Worm (Caenorhabditis elegans): Measurements from ENCODE around the gene pud-1.2.

DNA sequence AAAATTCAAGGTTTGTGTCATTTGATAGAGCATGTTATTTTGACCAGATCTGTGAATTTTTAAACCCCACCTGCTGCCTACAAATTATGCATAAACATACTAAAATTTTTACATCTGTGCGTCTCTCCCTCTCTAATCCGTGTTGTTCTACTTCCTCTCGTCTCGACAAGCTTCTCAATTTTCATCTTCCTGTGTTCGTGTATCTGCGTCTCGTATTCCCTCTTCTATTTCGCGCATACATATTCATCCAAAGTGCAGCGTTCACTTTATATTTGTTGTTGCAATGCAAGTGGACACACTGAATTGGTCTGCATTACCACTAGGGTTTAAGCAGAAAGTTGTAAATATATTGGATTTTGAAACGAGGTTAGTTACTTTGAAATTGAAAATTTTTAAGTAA is 43.8 kb downstream of the pud-1.2 start, which contains the start of gene fbxa-137:
- TF ChIP-seq pes-1 (GFP tag; IDR thresholded peaks at IDR 0.05) (no peak), flt-1 (GFP tag; IDR thresholded peaks at IDR 0.05) (no peak), ama-1 (optimal IDR thresholded peaks at IDR 0.05) (no peak), aly-1 (tag; optimal IDR thresholded peaks at IDR 0.05) (no peak), B0310.2 (tag; optimal IDR thresholded peaks at IDR 0.05) (no peak), hmg-4 (GFP tag; optimal IDR thresholded peaks at IDR 0.05) (no peak), ceh-36 (tag; optimal IDR thresholded peaks at IDR 0.05) (no peak)

Measured in whole organism, early embryonic.